Worm (Caenorhabditis elegans) whole organism, L1 larva: ENCODE measurements around the gene sre-26.

Experiments used
- aly-2 ChIP-seq: fragments of 150-350 bp; optimal IDR thresholded peaks from 2 replicates; lab custom pipeline; 2014; ENCODE audit warnings: missing biosample characterization, missing genetic modification characterization
- ceh-8 ChIP-seq: fragments of 200-800 bp; sonication (Bioruptor generic); optimal IDR thresholded peaks from 2 replicates; lab custom pipeline; 2018; ENCODE audit warnings: mild to moderate bottlenecking, missing genetic modification characterization, moderate library complexity, missing compliant biosample characterization
- dsc-1 ChIP-seq: sonication (generic microtip); optimal IDR thresholded peaks from 2 replicates; lab custom pipeline; 2016; ENCODE audit warnings: mild to moderate bottlenecking, missing genetic modification characterization, missing compliant biosample characterization
- fkh-10 ChIP-seq: sonication (generic microtip); optimal IDR thresholded peaks from 2 replicates; lab custom pipeline; 2017; ENCODE audit warnings: missing biosample characterization, missing genetic modification reagents, missing genetic modification characterization
- grh-1 ChIP-seq: fragments of 200-800 bp; sonication (Bioruptor generic); IDR thresholded peaks from 2 replicates; pipeline ENCODE4 v1.3.6; 2022; ENCODE audit warnings: missing genetic modification reagents, missing genetic modification characterization, missing compliant biosample characterization
- lin-15B ChIP-seq: fragments of 150-350 bp; sonication (generic microtip); optimal IDR thresholded peaks from 3 replicates; lab custom pipeline; 2014; ENCODE audit warnings: missing biosample characterization, missing genetic modification characterization
- mef-2 ChIP-seq: fragments of 150-350 bp; optimal IDR thresholded peaks from 2 replicates; lab custom pipeline; 2014; ENCODE audit warnings: missing biosample characterization, missing genetic modification characterization
- nhr-84 ChIP-seq: sonication (generic microtip); optimal IDR thresholded peaks from 2 replicates; lab custom pipeline; 2017; ENCODE audit warnings: missing biosample characterization, missing genetic modification characterization
- sptf-1 ChIP-seq: fragments of 150-350 bp; optimal IDR thresholded peaks from 2 replicates; lab custom pipeline; 2014; ENCODE audit warnings: missing biosample characterization, missing genetic modification characterization
- tlp-1 ChIP-seq: fragments of 150-350 bp; optimal IDR thresholded peaks from 2 replicates; lab custom pipeline; 2014; ENCODE audit warnings: missing biosample characterization, missing genetic modification characterization
- zag-1 ChIP-seq: fragments of 150-350 bp; optimal IDR thresholded peaks from 2 replicates; lab custom pipeline; 2014; ENCODE audit warnings: missing biosample characterization, missing genetic modification characterization

DNA sequence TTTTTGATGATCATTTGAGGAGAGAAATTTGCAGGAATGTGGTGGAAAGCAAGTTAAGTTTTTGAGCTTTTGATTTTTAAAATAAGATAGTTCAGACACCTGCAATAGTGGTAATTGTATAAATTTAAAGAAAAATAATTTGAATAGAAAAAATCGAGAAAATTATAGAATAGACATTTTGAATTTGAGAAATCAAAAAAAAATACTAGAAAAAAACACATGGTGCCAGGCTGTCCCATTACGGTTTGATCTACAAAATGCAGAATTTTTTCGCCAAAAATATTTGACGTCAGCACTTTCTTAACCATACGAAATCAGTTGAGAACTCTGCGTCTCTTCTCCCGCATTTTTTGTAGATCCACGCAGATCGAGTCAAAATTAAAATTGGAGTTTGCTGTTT lies 2.9 kb downstream of the sre-26 start, which contains the start of gene sre-27:
- TF ChIP-seq tlp-1 (tag; lab: Kevin White, UChicago) (no peak), nhr-84 (tag; lab: Kevin White, UChicago) (no peak), aly-2 (tag; lab: Kevin White, UChicago) (no peak), zag-1 (no peak), sptf-1 (tag; lab: Kevin White, UChicago) (no peak), grh-1 (GFP tag; lab: Robert Waterston, UW) (no peak), mef-2 (tag; lab: Kevin White, UChicago) (no peak), fkh-10 (GFP tag; lab: Kevin White, UChicago) (no peak), dsc-1 (tag; lab: Kevin White, UChicago) (no peak), ceh-8 (GFP tag; lab: Kevin White, UChicago) (no peak), lin-15B (no peak)
